Worm (Caenorhabditis elegans) whole organism, L4 larva: ENCODE data around the gene Y62E10A.3.

Experiments used
- ceh-62 ChIP-seq: sonication (generic microtip); optimal IDR thresholded peaks from 2 replicates; lab custom pipeline; 2017; ENCODE audit warnings: missing biosample characterization, missing genetic modification characterization
- lsy-2 ChIP-seq, 2 experiments: fragments of 150-350 bp in 1 of 2; sonication (generic microtip) in 1 of 2; optimal IDR thresholded peaks; 2 replicates each; lab custom pipeline; 2014 to 2017; ENCODE audit warnings: missing biosample characterization in 2 of 2, missing genetic modification characterization in 2 of 2
- mdl-1 ChIP-seq, 2 experiments: fragments of 150-350 bp in 1 of 2; sonication (generic microtip) in 1 of 2; optimal IDR thresholded peaks; 2 replicates each; lab custom pipeline; 2014 to 2017; ENCODE audit warnings: missing biosample characterization in 2 of 2, missing genetic modification characterization in 2 of 2

- TF ChIP-seq lsy-2 (tag; optimal IDR thresholded peaks at IDR 0.05; lab: Kevin White, UChicago) (no peak), mdl-1 (tag; optimal IDR thresholded peaks at IDR 0.05; lab: Kevin White, UChicago) (no peak), ceh-62 (tag; lab: Kevin White, UChicago) (no peak)
These were observed 20.5 kb upstream of the Y62E10A.3 start for ce11 chrIV:13380506-13380905.
